Worm (Caenorhabditis elegans) whole organism, L4 larva: Measurements from ENCODE around the gene str-264.

Experiments
- Y75B8A.6 ChIP-seq: fragments of 200-800 bp; sonication (Bioruptor generic); IDR thresholded peaks from 2 replicates; pipeline ENCODE4 v1.3.6; 2022; ENCODE audit warnings: missing genetic modification reagents, missing genetic modification characterization, missing compliant biosample characterization
- cey-2 ChIP-seq: sonication (generic microtip); optimal IDR thresholded peaks from 3 replicates; lab custom pipeline; 2017; ENCODE audit warnings: missing genetic modification characterization, mild to moderate bottlenecking, missing compliant biosample characterization, antibody characterized with exemption, borderline replicate concordance; ENCODE audit not compliant: insufficient read depth
- egl-27 ChIP-seq: sonication (generic microtip); optimal IDR thresholded peaks from 3 replicates; lab custom pipeline; 2017; ENCODE audit warnings: missing biosample characterization, missing genetic modification reagents, missing genetic modification characterization
- fos-1 ChIP-seq: fragments of 150-350 bp; optimal IDR thresholded peaks from 2 replicates; lab custom pipeline; 2014; ENCODE audit warnings: missing biosample characterization, missing genetic modification characterization
- lsy-2 ChIP-seq, 2 experiments: fragments of 150-350 bp in 1 of 2; sonication (generic microtip) in 1 of 2; optimal IDR thresholded peaks; 2 replicates each; lab custom pipeline; 2014 to 2017; ENCODE audit warnings: missing biosample characterization in 2 of 2, missing genetic modification characterization in 2 of 2
- mdl-1 ChIP-seq, 2 experiments: fragments of 150-350 bp in 1 of 2; sonication (generic microtip) in 1 of 2; optimal IDR thresholded peaks; 2 replicates each; lab custom pipeline; 2014 to 2017; ENCODE audit warnings: missing biosample characterization in 2 of 2, missing genetic modification characterization in 2 of 2
- ztf-11 ChIP-seq: fragments of 150-350 bp; optimal IDR thresholded peaks from 2 replicates; lab custom pipeline; 2014; ENCODE audit warnings: missing biosample characterization, missing genetic modification characterization

- TF ChIP-seq cey-2 (tag; lab: Kevin White, UChicago) (no peak), ztf-11 (tag; lab: Kevin White, UChicago) (no peak), fos-1 (tag; lab: Kevin White, UChicago) (no peak), egl-27 (tag; lab: Kevin White, UChicago) (no peak), Y75B8A.6 (GFP tag; lab: Robert Waterston, UW) (no peak), mdl-1 (tag; optimal IDR thresholded peaks at IDR 0.05; lab: Kevin White, UChicago) (no peak), lsy-2 (tag; optimal IDR thresholded peaks at IDR 0.05; lab: Kevin White, UChicago) (no peak)
Measured at ce11 chrV:15466017-15466416, 26.4 kb downstream of the str-264 start.
